Worm (Caenorhabditis elegans): ENCODE measurements around the gene srh-98.

The srh-98 gene

DNA sequence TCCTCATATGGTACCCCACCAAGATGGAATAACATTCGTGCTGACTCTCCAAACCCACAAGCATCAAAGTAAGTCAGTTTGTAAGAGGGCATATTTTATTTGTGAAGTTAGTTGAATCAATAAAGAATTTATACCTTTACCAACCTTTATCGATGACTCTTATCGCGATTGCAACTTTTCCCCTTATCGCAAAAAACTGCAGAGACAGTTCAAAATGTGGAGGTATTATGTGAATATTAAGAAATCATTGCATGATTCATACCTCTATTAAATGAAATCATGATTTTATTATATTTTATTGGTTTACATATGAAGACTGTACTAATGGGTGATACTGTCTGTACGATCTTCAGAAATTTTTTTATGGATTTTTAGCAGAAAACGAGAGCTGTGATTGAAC, 3.4 kb downstream of the srh-98 start, which contains the start of gene gst-22 (continued):
- TF ChIP-seq fkh-10 (GFP tag; optimal IDR thresholded peaks at IDR 0.05) = no peak

DNA sequence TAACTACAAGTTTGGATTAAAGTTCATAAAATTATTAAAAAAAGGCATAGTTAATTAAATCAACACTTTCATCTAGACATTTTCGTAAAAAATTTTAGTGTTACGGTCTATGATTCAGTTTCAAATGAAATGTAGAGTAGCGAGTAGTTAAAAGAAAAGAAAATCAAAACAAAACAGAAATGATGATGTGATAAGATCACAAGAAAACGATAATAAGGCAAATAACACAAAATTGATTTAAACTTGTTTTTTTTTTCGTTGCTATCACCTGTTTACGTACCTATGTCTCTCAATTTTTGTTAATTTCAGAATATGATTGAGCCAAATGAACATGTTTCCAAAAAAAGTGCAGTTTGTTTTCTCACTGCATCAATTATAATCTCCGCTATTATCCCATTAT, 5.7 kb downstream of the srh-98 start, which contains the start of the genes F21H7.2 and F21H7.12:
Gene F21H7.2, minus strand, starts transcription at position 101 of the 400 bp plus-strand sequence.
Gene F21H7.12, plus strand, starts transcription at position 270 of the 400 bp plus-strand sequence.
- TF ChIP-seq F26F4.8 (GFP tag; conservative IDR thresholded peaks at IDR 0.05) = no peak
- no peak for TF ChIP-seq tra-1 (GFP tag; IDR thresholded peaks at IDR 0.05)
- TF ChIP-seq zfp-2 (tag; optimal IDR thresholded peaks at IDR 0.05) = no peak
- no peak for TF ChIP-seq lin-15B (tag; optimal IDR thresholded peaks at IDR 0.05)
- no peak for TF ChIP-seq unc-39 (tag; optimal IDR thresholded peaks at IDR 0.05)
- TF ChIP-seq lin-29 (GFP tag; IDR thresholded peaks at IDR 0.05) = no peak
- no peak for TF ChIP-seq dmd-9 (GFP tag; IDR thresholded peaks at IDR 0.05)
- no peak for TF ChIP-seq dve-1 (tag; optimal IDR thresholded peaks at IDR 0.05; ENCODE audit: insufficient read depth)
- TF ChIP-seq gei-8 (GFP tag; optimal IDR thresholded peaks at IDR 0.05) = no peak
- TF ChIP-seq F37D6.2 (tag; optimal IDR thresholded peaks at IDR 0.05) = no peak
- TF ChIP-seq vab-7 (GFP tag; IDR thresholded peaks at IDR 0.05) = no peak
- no peak for TF ChIP-seq ceh-28 (tag; optimal IDR thresholded peaks at IDR 0.05)

ce11 chrV:16229439-16229838, 6.1 kb downstream of the srh-98 start:
- TF ChIP-seq unc-62 (GFP tag; optimal IDR thresholded peaks at IDR 0.05 in 1 of 2) (peak in 1 of 2 experiments; percentile 97), unc-62 (tag; optimal IDR thresholded peaks at IDR 0.05) (no peak), dmd-8 (GFP tag; IDR thresholded peaks at IDR 0.05) (no peak), F10B5.3 (tag; optimal IDR thresholded peaks at IDR 0.05) (no peak), duxl-1 (tag; optimal IDR thresholded peaks at IDR 0.05; ENCODE audit: poor library complexity) (no peak), lin-13 (GFP tag; optimal IDR thresholded peaks at IDR 0.05) (no peak), R02D3.7 (tag; optimal IDR thresholded peaks at IDR 0.05) (no peak), lin-15B (tag; optimal IDR thresholded peaks at IDR 0.05) (no peak), gei-8 (GFP tag; optimal IDR thresholded peaks at IDR 0.05) (no peak), dmd-9 (GFP tag; IDR thresholded peaks at IDR 0.05) (no peak)

DNA sequence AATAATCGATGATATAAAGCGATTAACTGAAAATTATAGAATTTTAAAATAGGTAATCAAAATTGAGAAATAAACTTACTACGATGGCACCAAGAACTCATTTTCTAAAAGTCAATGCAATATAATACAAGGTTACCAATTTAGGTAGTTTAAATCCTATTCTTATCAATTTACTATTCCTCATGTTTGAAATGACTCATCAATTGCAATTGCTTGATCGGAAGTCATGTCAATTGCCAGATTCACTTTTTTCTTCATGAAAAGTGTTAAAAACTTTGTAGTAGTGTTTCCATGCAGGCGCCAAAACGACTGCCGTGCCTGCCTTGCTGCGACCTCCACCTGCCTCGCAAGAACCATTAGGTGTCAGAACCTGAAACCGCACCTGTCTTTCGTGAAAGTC, 9.0 kb downstream of the srh-98 start, which contains the start of gene F11A5.13:
Gene F11A5.13, minus strand, starts transcription at position 101 of the 400 bp plus-strand sequence.
- no peak for TF ChIP-seq ceh-82 (tag; optimal IDR thresholded peaks at IDR 0.05)
- TF ChIP-seq ceh-28 (tag; optimal IDR thresholded peaks at IDR 0.05) = no peak
- TF ChIP-seq aha-1 (tag) = no peak
- TF ChIP-seq mxl-2 (GFP tag; conservative IDR thresholded peaks at IDR 0.05) = no peak
- no peak for TF ChIP-seq mep-1 (tag; optimal IDR thresholded peaks at IDR 0.05)
- no peak for TF ChIP-seq ama-1 (optimal IDR thresholded peaks at IDR 0.05)
- TF ChIP-seq unc-130 (GFP tag; optimal IDR thresholded peaks at IDR 0.05) = no peak
- TF ChIP-seq nhr-48 (tag; optimal IDR thresholded peaks at IDR 0.05) = no peak
- TF ChIP-seq madf-9 (GFP tag; conservative IDR thresholded peaks at IDR 0.05) = no peak
- TF ChIP-seq dmd-8 (GFP tag; IDR thresholded peaks at IDR 0.05) = no peak
- no peak for TF ChIP-seq lin-13 (GFP tag; optimal IDR thresholded peaks at IDR 0.05)
- TF ChIP-seq tag-97 (GFP tag; IDR thresholded peaks at IDR 0.05) = no peak

DNA sequence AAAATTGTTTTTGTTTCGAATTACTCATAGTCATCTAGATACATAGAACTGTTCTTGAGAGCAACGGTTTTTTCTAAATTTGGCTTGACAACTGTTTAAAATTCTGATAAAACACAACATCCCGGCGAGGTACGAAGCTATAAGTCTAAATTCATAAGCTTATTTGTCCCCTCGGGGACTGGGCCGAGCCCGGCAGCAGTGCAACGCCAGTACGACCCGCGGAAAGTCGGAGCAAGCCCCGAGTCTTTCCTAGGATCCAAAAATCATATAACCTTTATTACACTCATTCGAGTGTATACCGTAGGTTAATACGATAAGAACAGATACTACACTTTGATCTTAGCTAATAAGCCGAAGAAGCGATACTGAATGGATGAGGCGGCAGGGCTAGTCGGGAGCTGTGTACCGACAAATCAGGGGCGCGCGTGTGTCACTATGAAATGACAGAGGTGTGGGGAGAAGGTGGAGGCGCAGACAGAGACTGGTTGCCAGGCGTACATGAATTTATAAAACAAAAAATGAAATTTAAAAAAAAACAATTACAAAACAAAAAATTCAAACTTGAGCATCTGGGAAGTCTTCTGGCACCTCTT, 9.9 kb downstream of the srh-98 start:
- TF ChIP-seq gei-8 (GFP tag; optimal IDR thresholded peaks at IDR 0.05) (no peak), spr-1 (tag; optimal IDR thresholded peaks at IDR 0.05) (no peak), set-16 (GFP tag; IDR thresholded peaks at IDR 0.05) (no peak), ceh-20 (GFP tag; IDR thresholded peaks at IDR 0.05) (no peak), zag-1 (tag; optimal IDR thresholded peaks at IDR 0.05) (no peak), Y48G9A.11 (GFP tag; IDR thresholded peaks at IDR 0.05) (peak; percentile 47; the same call in 1 of the 2 replicates), pha-4 (GFP tag; IDR thresholded peaks at IDR 0.05) (0 out of 2 replicates have a peak, but pooled peaks have one; percentile 10), pha-4 (tag; optimal IDR thresholded peaks at IDR 0.05) (no peak), ztf-7 (tag; optimal IDR thresholded peaks at IDR 0.05) (no peak), F10B5.3 (tag; optimal IDR thresholded peaks at IDR 0.05) (no peak), fos-1 (tag; optimal IDR thresholded peaks at IDR 0.05) (no peak), snpc-4 (tag; optimal IDR thresholded peaks at IDR 0.05) (no peak), tag-97 (GFP tag; IDR thresholded peaks at IDR 0.05) (no peak), skn-1 (tag; optimal IDR thresholded peaks at IDR 0.05) (no peak), nhr-102 (tag; optimal IDR thresholded peaks at IDR 0.05) (peak; percentile 14), daf-19 (GFP tag; conservative IDR thresholded peaks at IDR 0.05) (no peak), fkh-10 (GFP tag; optimal IDR thresholded peaks at IDR 0.05) (no peak), mxl-2 (GFP tag; conservative IDR thresholded peaks at IDR 0.05) (no peak), spr-3 (GFP tag; optimal IDR thresholded peaks at IDR 0.05) (no peak), dmd-6 (GFP tag; IDR thresholded peaks at IDR 0.05) (peak; percentile 42; the same call in 1 of the 2 replicates)

Measured in whole organism, L4 larva.